Worm (Caenorhabditis elegans) whole organism, L1 larva: ENCODE measurements around the gene mdt-4.
"Not testable (repeated sequence)": the region's sequence is repeated elsewhere in the genome, so short reads cannot be mapped to it uniquely, and the experiment has no call there.

ENCODE experiments used
- C16A3.4 ChIP-seq: fragments of 150-350 bp; optimal IDR thresholded peaks from 2 replicates; lab custom pipeline; 2014; ENCODE audit warnings: missing biosample characterization, missing genetic modification characterization
- F16B12.6 ChIP-seq: fragments of 150-350 bp; optimal IDR thresholded peaks from 2 replicates; lab custom pipeline; 2014; ENCODE audit warnings: missing biosample characterization, missing genetic modification characterization
- Y116A8C.19 ChIP-seq: sonication (generic microtip); optimal IDR thresholded peaks from 2 replicates; lab custom pipeline; 2016; ENCODE audit warnings: missing compliant biosample characterization, missing genetic modification characterization, borderline replicate concordance
- alr-1 ChIP-seq: fragments of 200-800 bp; sonication (Bioruptor generic); optimal IDR thresholded peaks from 2 replicates; lab custom pipeline; 2018; ENCODE audit warnings: borderline replicate concordance, mild to moderate bottlenecking, missing genetic modification characterization, missing compliant biosample characterization
- aly-2 ChIP-seq: fragments of 150-350 bp; optimal IDR thresholded peaks from 2 replicates; lab custom pipeline; 2014; ENCODE audit warnings: missing biosample characterization, missing genetic modification characterization
- ama-1 ChIP-seq: fragments of 150-350 bp; optimal IDR thresholded peaks from 2 replicates; lab custom pipeline; 2014
- ceh-63 ChIP-seq: fragments of 200-800 bp; sonication (Bioruptor generic); optimal IDR thresholded peaks from 2 replicates; lab custom pipeline; 2018; ENCODE audit warnings: mild to moderate bottlenecking, missing genetic modification characterization, missing compliant biosample characterization
- ceh-8 ChIP-seq: fragments of 200-800 bp; sonication (Bioruptor generic); optimal IDR thresholded peaks from 2 replicates; lab custom pipeline; 2018; ENCODE audit warnings: mild to moderate bottlenecking, missing genetic modification characterization, moderate library complexity, missing compliant biosample characterization
- ceh-88 ChIP-seq: fragments of 200-800 bp; sonication (Bioruptor generic); IDR thresholded peaks from 2 replicates; pipeline ENCODE4 v1.3.6; 2022; ENCODE audit warnings: missing genetic modification characterization, missing compliant biosample characterization
- ceh-90 ChIP-seq: sonication (generic microtip); optimal IDR thresholded peaks from 2 replicates; lab custom pipeline; 2016; ENCODE audit warnings: missing genetic modification characterization, missing compliant biosample characterization
- ces-1 ChIP-seq: fragments of 150-350 bp; optimal IDR thresholded peaks from 2 replicates; lab custom pipeline; 2014; ENCODE audit warnings: missing biosample characterization, missing genetic modification reagents, missing genetic modification characterization
- efl-1 ChIP-seq, 4 experiments: fragments of 150-350 bp; optimal IDR thresholded peaks in 3 of 4; peaks in 1 of 4; 1 replicate in 1 of 4; 2 replicates in 3 of 4; lab custom pipeline; 2014; ENCODE audit warnings: missing biosample characterization in 2 of 4, missing genetic modification characterization in 2 of 4, missing genetic modification reagents in 2 of 4
- efl-3 ChIP-seq: fragments of 200-800 bp; sonication (Bioruptor generic); optimal IDR thresholded peaks from 2 replicates; lab custom pipeline; 2018; ENCODE audit warnings: mild to moderate bottlenecking, missing genetic modification characterization, missing compliant biosample characterization
- egl-13 ChIP-seq: sonication (generic microtip); optimal IDR thresholded peaks from 2 replicates; lab custom pipeline; 2016; ENCODE audit warnings: missing genotype, missing genetic modification reagents, missing genetic modification characterization, missing compliant biosample characterization
- egl-27 ChIP-seq, 2 experiments: fragments of 150-350 bp in 1 of 2; sonication (generic microtip); optimal IDR thresholded peaks; 3 replicates each; lab custom pipeline; 2017 to 2018; ENCODE audit warnings: missing biosample characterization in 2 of 2, missing genetic modification characterization in 2 of 2, missing genetic modification reagents in 2 of 2
- elt-2 ChIP-seq: sonication (generic microtip); optimal IDR thresholded peaks from 2 replicates; lab custom pipeline; 2016; ENCODE audit warnings: missing genetic modification characterization, mild to moderate bottlenecking, inconsistent platforms, missing compliant biosample characterization, missing genetic modification reagents
- fkh-4 ChIP-seq: sonication (generic microtip); optimal IDR thresholded peaks from 2 replicates; lab custom pipeline; 2016; ENCODE audit warnings: missing compliant biosample characterization, missing genetic modification characterization, borderline replicate concordance
- fkh-8 ChIP-seq: sonication (generic microtip); optimal IDR thresholded peaks from 2 replicates; lab custom pipeline; 2016; ENCODE audit warnings: mild to moderate bottlenecking, missing genetic modification characterization, missing compliant biosample characterization
- fos-1 ChIP-seq: fragments of 150-350 bp; optimal IDR thresholded peaks from 2 replicates; lab custom pipeline; 2014; ENCODE audit warnings: missing biosample characterization, missing genetic modification characterization
- grh-1 ChIP-seq: fragments of 200-800 bp; sonication (Bioruptor generic); IDR thresholded peaks from 2 replicates; pipeline ENCODE4 v1.3.6; 2022; ENCODE audit warnings: missing genetic modification reagents, missing genetic modification characterization, missing compliant biosample characterization
- hlh-17 ChIP-seq: fragments of 200-800 bp; sonication (Bioruptor generic); optimal IDR thresholded peaks from 2 replicates; lab custom pipeline; 2018; ENCODE audit warnings: missing genetic modification characterization, mild to moderate bottlenecking, missing compliant biosample characterization, moderate library complexity, borderline replicate concordance
- jun-1 ChIP-seq: fragments of 150-350 bp; optimal IDR thresholded peaks from 2 replicates; lab custom pipeline; 2014; ENCODE audit warnings: missing biosample characterization, missing genetic modification reagents, missing genetic modification characterization
- lin-13 ChIP-seq: fragments of 150-350 bp; optimal IDR thresholded peaks from 2 replicates; lab custom pipeline; 2014; ENCODE audit warnings: missing biosample characterization, missing genetic modification reagents, missing genetic modification characterization
- lin-14 ChIP-seq: fragments of 200-800 bp; sonication (Bioruptor generic); optimal IDR thresholded peaks from 2 replicates; lab custom pipeline; 2018; ENCODE audit warnings: mild to moderate bottlenecking, missing genetic modification characterization, moderate library complexity, missing compliant biosample characterization
- lin-15B ChIP-seq: fragments of 150-350 bp; sonication (generic microtip); optimal IDR thresholded peaks from 3 replicates; lab custom pipeline; 2014; ENCODE audit warnings: missing biosample characterization, missing genetic modification characterization
- lin-35 ChIP-seq, 2 experiments: fragments of 150-350 bp; optimal IDR thresholded peaks; 2 replicates each; lab custom pipeline; 2014; ENCODE audit warnings: missing biosample characterization in 2 of 2, missing genetic modification characterization in 2 of 2, missing genetic modification reagents in 2 of 2
- lir-3 ChIP-seq: sonication (generic microtip); optimal IDR thresholded peaks from 2 replicates; lab custom pipeline; 2016; ENCODE audit warnings: mild to moderate bottlenecking, missing genetic modification characterization, moderate library complexity, missing compliant biosample characterization; ENCODE audit not compliant: poor library complexity
- mep-1 ChIP-seq: fragments of 150-350 bp; optimal IDR thresholded peaks from 2 replicates; lab custom pipeline; 2014; ENCODE audit warnings: missing biosample characterization, missing genetic modification characterization
- nhr-19 ChIP-seq: fragments of 200-800 bp; sonication (Bioruptor generic); conservative IDR thresholded peaks from 2 replicates; pipeline ENCODE4 v1.3.6; 2022; ENCODE audit warnings: missing genetic modification characterization, missing compliant biosample characterization
- nhr-20 ChIP-seq: sonication (generic microtip); optimal IDR thresholded peaks from 2 replicates; lab custom pipeline; 2016; ENCODE audit warnings: mild to moderate bottlenecking, missing genetic modification characterization, missing compliant biosample characterization
- nhr-71 ChIP-seq: sonication (generic microtip); optimal IDR thresholded peaks from 2 replicates; lab custom pipeline; 2016; ENCODE audit warnings: mild to moderate bottlenecking, missing genetic modification characterization, moderate library complexity, missing compliant biosample characterization
- nhr-76 ChIP-seq: sonication (generic microtip); optimal IDR thresholded peaks from 2 replicates; lab custom pipeline; 2017; ENCODE audit warnings: missing biosample characterization, missing genetic modification characterization
- nhr-85 ChIP-seq: sonication (generic microtip); peaks from one replicate; lab custom pipeline; 2016; ENCODE audit warnings: missing genetic modification characterization, inconsistent platforms, missing compliant biosample characterization
- nhr-90 ChIP-seq: sonication (generic microtip); optimal IDR thresholded peaks from 2 replicates; lab custom pipeline; 2016; ENCODE audit warnings: mild to moderate bottlenecking, missing genetic modification characterization, missing compliant biosample characterization; ENCODE audit not compliant: poor library complexity
- pag-3 ChIP-seq: sonication (generic microtip); optimal IDR thresholded peaks from 2 replicates; lab custom pipeline; 2017; ENCODE audit warnings: missing genetic modification characterization, mild to moderate bottlenecking, missing compliant biosample characterization, antibody characterized with exemption, borderline replicate concordance; ENCODE audit not compliant: insufficient read depth
- skn-1 ChIP-seq: fragments of 150-350 bp; optimal IDR thresholded peaks from 2 replicates; lab custom pipeline; 2014; ENCODE audit warnings: missing biosample characterization, missing genetic modification characterization
- sptf-1 ChIP-seq: fragments of 150-350 bp; optimal IDR thresholded peaks from 2 replicates; lab custom pipeline; 2014; ENCODE audit warnings: missing biosample characterization, missing genetic modification characterization
- sup-37 ChIP-seq: fragments of 200-800 bp; sonication (Bioruptor generic); optimal IDR thresholded peaks from 2 replicates; lab custom pipeline; 2018; ENCODE audit warnings: mild to moderate bottlenecking, missing genetic modification characterization, missing compliant biosample characterization
- tbx-2 ChIP-seq: sonication (generic microtip); optimal IDR thresholded peaks from 2 replicates; lab custom pipeline; 2016; ENCODE audit warnings: missing genetic modification characterization, missing compliant biosample characterization
- unc-130 ChIP-seq: fragments of 150-350 bp; optimal IDR thresholded peaks from 2 replicates; lab custom pipeline; 2017; ENCODE audit warnings: missing biosample characterization, missing genetic modification characterization, inconsistent platforms
- unc-30 ChIP-seq: sonication (generic microtip); optimal IDR thresholded peaks from 2 replicates; lab custom pipeline; 2017; ENCODE audit warnings: missing biosample characterization, missing genetic modification characterization
- xbp-1 ChIP-seq: sonication (generic microtip); optimal IDR thresholded peaks from 2 replicates; lab custom pipeline; 2016; ENCODE audit warnings: missing genetic modification characterization, missing compliant biosample characterization
- zag-1 ChIP-seq: fragments of 150-350 bp; optimal IDR thresholded peaks from 2 replicates; lab custom pipeline; 2014; ENCODE audit warnings: missing biosample characterization, missing genetic modification characterization
- ztf-4 ChIP-seq: fragments of 150-350 bp; optimal IDR thresholded peaks from 2 replicates; lab custom pipeline; 2014; ENCODE audit warnings: missing biosample characterization, missing genetic modification characterization

The mdt-4 gene

ce11 chrII:4902035-4902434 is 41.7 kb downstream of the mdt-4 start, which contains the start of gene R05F9.9 (continued):
- TF ChIP-seq ztf-4 (tag; lab: Kevin White, UChicago) = no peak
- no peak for TF ChIP-seq Y116A8C.19
- TF ChIP-seq F16B12.6 (tag; lab: Kevin White, UChicago) = no peak
- no peak for TF ChIP-seq unc-30 (tag; lab: Kevin White, UChicago)
- no peak for TF ChIP-seq efl-3 (GFP tag; lab: Kevin White, UChicago)
- TF ChIP-seq mep-1 (tag; lab: Kevin White, UChicago) = peak; percentile 62
- no peak for TF ChIP-seq unc-130 (tag; lab: Kevin White, UChicago)
- no peak for TF ChIP-seq ceh-8
- TF ChIP-seq ces-1 = no peak
- peak; percentile 24 for TF ChIP-seq aly-2 (tag; lab: Kevin White, UChicago)
- TF ChIP-seq nhr-85 (tag; lab: Kevin White, UChicago) = peak; percentile 63
- no peak for TF ChIP-seq nhr-19 (GFP tag; lab: Robert Waterston, UW)
- TF ChIP-seq fkh-8 (tag; lab: Kevin White, UChicago) = no peak
- TF ChIP-seq sptf-1 = no peak
- no peak for TF ChIP-seq egl-13 (tag; lab: Kevin White, UChicago)
- TF ChIP-seq elt-2 (tag; lab: Kevin White, UChicago) = peak; percentile 71
- TF ChIP-seq xbp-1 = peak; percentile 7
- TF ChIP-seq jun-1 (tag; lab: Kevin White, UChicago) = no peak
- peak; percentile 61 for TF ChIP-seq ama-1 (lab: Kevin White, UChicago)
- peak; percentile 3 for TF ChIP-seq tbx-2 (tag; lab: Kevin White, UChicago)
- no peak for TF ChIP-seq hlh-17 (GFP tag; lab: Kevin White, UChicago)
- no peak for TF ChIP-seq C16A3.4 (tag; lab: Kevin White, UChicago)
- TF ChIP-seq pag-3 (tag; lab: Kevin White, UChicago) = no peak
- no peak for TF ChIP-seq grh-1 (GFP tag; lab: Robert Waterston, UW)
- no peak for TF ChIP-seq fos-1 (tag; lab: Kevin White, UChicago)
- TF ChIP-seq egl-27 (tag; optimal IDR thresholded peaks at IDR 0.05; lab: Kevin White, UChicago) = no peak
- no peak for TF ChIP-seq sup-37 (GFP tag; lab: Kevin White, UChicago)
- TF ChIP-seq ceh-90 (tag; lab: Kevin White, UChicago) = no peak
- TF ChIP-seq ceh-63 (GFP tag; lab: Kevin White, UChicago) = no peak
- TF ChIP-seq lin-15B = no peak
- no peak for TF ChIP-seq fkh-4
- TF ChIP-seq nhr-90 = peak; percentile 4
- TF ChIP-seq nhr-20 = peak; percentile 1
- peak; percentile 39 to 49 for TF ChIP-seq efl-1 (optimal IDR thresholded peaks at IDR 0.05; lab: Kevin White, UChicago)
- peak; percentile 66 to 93 for TF ChIP-seq efl-1 (GFP tag; optimal IDR thresholded peaks at IDR 0.05 in 1 of 2; lab: Kevin White, UChicago)
- TF ChIP-seq nhr-76 (tag; lab: Kevin White, UChicago) = no peak
- no peak for TF ChIP-seq zag-1 (tag; lab: Kevin White, UChicago)
- TF ChIP-seq alr-1 (tag; lab: Kevin White, UChicago) = no peak

ce11 chrII:4898529-4898928 is 45.2 kb downstream of the mdt-4 start, which contains the start of gene msp-32:
Gene msp-32 (plus strand): TSS chrII:4898829.
- TF ChIP-seq lin-13 (GFP tag; lab: Kevin White, UChicago); nhr-71 (tag; lab: Kevin White, UChicago); lin-14 (GFP tag; lab: Kevin White, UChicago): not testable (repeated sequence)

ce11 chrII:4892594-4892993 is 51.2 kb downstream of the mdt-4 start, which contains the start of gene msp-33:
Gene msp-33 (minus strand): TSS chrII:4892694.
- no peak for TF ChIP-seq nhr-19 (GFP tag; lab: Robert Waterston, UW)
- TF ChIP-seq ceh-88 (GFP tag; lab: Robert Waterston, UW) = no peak
- TF ChIP-seq lir-3 (tag; lab: Kevin White, UChicago) = no peak
- TF ChIP-seq jun-1 (tag; lab: Kevin White, UChicago) = no peak
- no peak for TF ChIP-seq skn-1 (tag; lab: Kevin White, UChicago)
- no peak for TF ChIP-seq lin-35 (GFP tag; optimal IDR thresholded peaks at IDR 0.05; lab: Kevin White, UChicago)
- TF ChIP-seq, all 84 proteins: peak for 0
